Fruit fly (Drosophila melanogaster): Measurements from ENCODE around the gene shps.

shps gene

DNA sequence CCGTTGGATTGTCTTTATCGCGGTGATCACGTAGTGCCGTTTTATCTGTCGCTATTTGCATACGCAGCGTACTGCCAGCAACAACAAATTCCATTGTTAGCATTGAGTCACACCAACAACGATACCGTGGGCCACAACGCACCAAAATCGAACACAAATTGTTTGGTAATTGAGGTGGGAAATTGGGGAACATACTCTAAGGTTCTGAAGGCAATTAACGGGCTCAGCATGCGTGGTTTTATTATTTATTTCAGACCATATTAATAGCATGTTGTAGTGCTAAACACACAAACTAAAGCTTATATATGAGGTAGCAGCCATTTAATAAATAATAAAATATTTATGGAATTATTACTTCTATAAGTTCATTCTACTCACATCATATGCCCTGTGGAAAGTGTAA, 19.2 kb downstream of the shps start:
- TF ChIP-seq CG11762 (GFP tag; optimal IDR thresholded peaks at IDR 0.05; ENCODE audit: insufficient read depth) (peak; percentile 7), CG3919 (GFP tag; optimal IDR thresholded peaks at IDR 0.05) (peak; percentile 39), CG6276 (GFP tag; optimal IDR thresholded peaks at IDR 0.05) (no peak), CG8632 (GFP tag; optimal IDR thresholded peaks at IDR 0.05) (peak; percentile 11), Hr4 (GFP tag; optimal IDR thresholded peaks at IDR 0.05) (peak; percentile 14), Met (GFP tag; optimal IDR thresholded peaks at IDR 0.05) (peak; percentile 54), lz (GFP tag; optimal IDR thresholded peaks at IDR 0.05) (peak; percentile 34), Hr39 (GFP tag; optimal IDR thresholded peaks at IDR 0.05) (peak; percentile 39), Sox102F (GFP tag; optimal IDR thresholded peaks at IDR 0.05) (peak; percentile 75), acj6 (GFP tag; optimal IDR thresholded peaks at IDR 0.05) (peak; percentile 51), dac (GFP tag; optimal IDR thresholded peaks at IDR 0.05) (no peak), Ets21C (GFP tag; optimal IDR thresholded peaks at IDR 0.05) (no peak), Smox (GFP tag; optimal IDR thresholded peaks at IDR 0.05) (peak; percentile 53), CG9139 (GFP tag; optimal IDR thresholded peaks at IDR 0.05) (no peak), CG31627 (GFP tag; optimal IDR thresholded peaks at IDR 0.05) (peak; percentile 40), fkh (GFP tag; optimal IDR thresholded peaks at IDR 0.05) (peak; percentile 84), CG6792 (GFP tag; optimal IDR thresholded peaks at IDR 0.05) (no peak), net (GFP tag; optimal IDR thresholded peaks at IDR 0.05) (peak; percentile 37), Ets96B (tag; optimal IDR thresholded peaks at IDR 0.05) (peak; percentile 24), CG11902 (GFP tag; optimal IDR thresholded peaks at IDR 0.05) (no peak), CG1621 (tag; optimal IDR thresholded peaks at IDR 0.05) (no peak), CG10631 (GFP tag; optimal IDR thresholded peaks at IDR 0.05) (peak; percentile 18), eg (GFP tag; IDR thresholded peaks at IDR 0.05) (no peak), OdsH (GFP tag; optimal IDR thresholded peaks at IDR 0.05) (peak; percentile 39), vri (GFP tag; optimal IDR thresholded peaks at IDR 0.05) (peak; percentile 34), Blimp-1 (GFP tag; optimal IDR thresholded peaks at IDR 0.05) (no peak), CG34406 (GFP tag; optimal IDR thresholded peaks at IDR 0.05) (peak; percentile 30), achi (GFP tag; optimal IDR thresholded peaks at IDR 0.05) (peak; percentile 45), Eip93F (GFP tag; optimal IDR thresholded peaks at IDR 0.05) (no peak), ss (GFP tag; optimal IDR thresholded peaks at IDR 0.05) (peak in 1 of 2 experiments; percentile 31), CG10669 (GFP tag; optimal IDR thresholded peaks at IDR 0.05) (peak; percentile 40), esn (GFP tag; optimal IDR thresholded peaks at IDR 0.05) (peak; percentile 66), Sox14 (GFP tag; optimal IDR thresholded peaks at IDR 0.05) (peak; percentile 34), CG6854 (GFP tag; optimal IDR thresholded peaks at IDR 0.05) (no peak), fd59A (GFP tag; optimal IDR thresholded peaks at IDR 0.05) (peak; percentile 2), cyc (GFP tag; optimal IDR thresholded peaks at IDR 0.05) (peak; percentile 43), CG3032 (tag; optimal IDR thresholded peaks at IDR 0.05) (peak; percentile 19), Lpt (GFP tag; optimal IDR thresholded peaks at IDR 0.05) (no peak), Gug (GFP tag; IDR thresholded peaks at IDR 0.05) (no peak), Sox15 (GFP tag; optimal IDR thresholded peaks at IDR 0.05) (no peak), Eip75B (GFP tag; optimal IDR thresholded peaks at IDR 0.05) (no peak), Eip78C (GFP tag) (peak; percentile 84), pdm3 (GFP tag; optimal IDR thresholded peaks at IDR 0.05) (peak; percentile 32), CG6808 (GFP tag; optimal IDR thresholded peaks at IDR 0.05) (peak; percentile 31), topi (GFP tag; optimal IDR thresholded peaks at IDR 0.05) (peak; percentile 50), dsx (GFP tag; optimal IDR thresholded peaks at IDR 0.05; ENCODE audit: poor library complexity, severe bottlenecking) (no peak), CG4318 (GFP tag; optimal IDR thresholded peaks at IDR 0.05) (peak; percentile 14), salr (GFP tag; optimal IDR thresholded peaks at IDR 0.05) (peak in 1 of 2 experiments; percentile 22), svp (GFP tag) (no peak), CG32006 (GFP tag; optimal IDR thresholded peaks at IDR 0.05) (peak; percentile 44)

Data from whole organism, prepupa.